Fruit fly (Drosophila melanogaster) whole organism, embryonic: ENCODE results near the gene sick.

Source experiments
- Bteb2 ChIP-seq: fragments of 200-800 bp; sonication (Bioruptor generic); optimal IDR thresholded peaks from 2 replicates; lab custom pipeline; 2016; ENCODE audit warnings: missing biosample characterization, missing genetic modification characterization
- CG11085 ChIP-seq: fragments of 200-800 bp; sonication (Bioruptor generic); IDR thresholded peaks from 2 replicates; pipeline ENCODE4 v1.3.6; 2022; ENCODE audit warnings: missing biosample characterization, missing genetic modification characterization
- CG11560 ChIP-seq: fragments of 200-800 bp; sonication (Bioruptor generic); IDR thresholded peaks from 3 replicates; pipeline ENCODE4 v1.3.6; 2022; ENCODE audit warnings: missing biosample characterization, missing genetic modification characterization
- CG12071 ChIP-seq: fragments of 200-800 bp; sonication (Bioruptor generic); optimal IDR thresholded peaks from 3 replicates; lab custom pipeline; 2018; ENCODE audit warnings: missing biosample characterization, mild to moderate bottlenecking, missing genetic modification characterization
- CG13424 ChIP-seq: fragments of 200-800 bp; sonication (Bioruptor generic); optimal IDR thresholded peaks from 2 replicates; lab custom pipeline; 2019; ENCODE audit warnings: missing biosample characterization, mild to moderate bottlenecking, missing genetic modification characterization, moderate library complexity
- CG13894 ChIP-seq: fragments of 200-800 bp; sonication (Bioruptor generic); optimal IDR thresholded peaks from 3 replicates; lab custom pipeline; 2018; ENCODE audit warnings: missing biosample characterization, mild to moderate bottlenecking, missing genetic modification characterization, moderate library complexity
- CG15011 ChIP-seq: fragments of 200-800 bp; sonication (Bioruptor generic); optimal IDR thresholded peaks from 3 replicates; lab custom pipeline; 2018; ENCODE audit warnings: missing biosample characterization, mild to moderate bottlenecking, missing genetic modification characterization
- CG15696 ChIP-seq: fragments of 200-800 bp; sonication (Bioruptor generic); optimal IDR thresholded peaks from 2 replicates; lab custom pipeline; 2019; ENCODE audit warnings: missing biosample characterization, mild to moderate bottlenecking, missing genetic modification characterization, moderate library complexity
- CG2712 ChIP-seq: fragments of 200-800 bp; optimal IDR thresholded peaks from 3 replicates; lab custom pipeline; 2019; ENCODE audit warnings: missing biosample characterization, mild to moderate bottlenecking, missing genetic modification characterization, moderate library complexity
- CG32767 ChIP-seq: fragments of 200-800 bp; sonication (Bioruptor generic); IDR thresholded peaks from 2 replicates; pipeline ENCODE4 v1.3.6; 2022; ENCODE audit warnings: missing biosample characterization, missing genetic modification characterization
- CG34422 ChIP-seq: fragments of 200-800 bp; sonication (Bioruptor generic); IDR thresholded peaks from 3 replicates; pipeline ENCODE4 v1.3.6; 2022; ENCODE audit warnings: missing biosample characterization, missing genetic modification characterization
- CG4617 ChIP-seq: fragments of 200-800 bp; sonication (Bioruptor generic); optimal IDR thresholded peaks from 3 replicates; lab custom pipeline; 2016; ENCODE audit warnings: missing biosample characterization, missing genetic modification characterization, borderline replicate concordance
- CG4707 ChIP-seq: fragments of 200-800 bp; sonication (Bioruptor generic); optimal IDR thresholded peaks from 2 replicates; lab custom pipeline; 2018; ENCODE audit warnings: missing biosample characterization, mild to moderate bottlenecking, missing genetic modification characterization, moderate library complexity
- CG5953 ChIP-seq: fragments of 200-800 bp; sonication (Bioruptor generic); IDR thresholded peaks from 2 replicates; pipeline ENCODE4 v1.3.6; 2022; ENCODE audit warnings: missing biosample characterization, missing genetic modification characterization
- CG8281 ChIP-seq: fragments of 200-800 bp; sonication (Bioruptor generic); optimal IDR thresholded peaks from 2 replicates; lab custom pipeline; 2018; ENCODE audit warnings: missing biosample characterization, mild to moderate bottlenecking, missing genetic modification characterization, moderate library complexity
- CG8290 ChIP-seq, 3 experiments: fragments of 200-800 bp; sonication (Bioruptor generic); optimal IDR thresholded peaks; 2 replicates each; lab custom pipeline; 2016 to 2019; ENCODE audit warnings: missing biosample characterization in 3 of 3, missing genetic modification characterization in 3 of 3, mild to moderate bottlenecking in 2 of 3, moderate library complexity in 1 of 3
- CG9797 ChIP-seq: fragments of 200-800 bp; sonication (Bioruptor generic); optimal IDR thresholded peaks from 3 replicates; lab custom pipeline; 2018; ENCODE audit warnings: missing biosample characterization, mild to moderate bottlenecking, missing genetic modification characterization
- D19A ChIP-seq: fragments of 200-800 bp; optimal IDR thresholded peaks from 3 replicates; lab custom pipeline; 2019; ENCODE audit warnings: missing biosample characterization, mild to moderate bottlenecking, missing genetic modification characterization, moderate library complexity
- ERR ChIP-seq: fragments of 200-800 bp; sonication (Bioruptor generic); optimal IDR thresholded peaks from 2 replicates; lab custom pipeline; 2016; ENCODE audit warnings: missing biosample characterization, missing genetic modification characterization
- H2.0 ChIP-seq: fragments of 200-800 bp; sonication (Bioruptor generic); IDR thresholded peaks from 2 replicates; pipeline ENCODE4 v1.3.6; 2022; ENCODE audit warnings: missing biosample characterization, missing genetic modification characterization
- Hr78 ChIP-seq, 2 experiments: fragments of 200-800 bp in 1 of 2; fragments of >200 bp in 1 of 2; sonication (Bioruptor generic) in 1 of 2; optimal IDR thresholded peaks; 2 replicates each; lab custom pipeline; 2017 to 2019; ENCODE audit warnings: missing biosample characterization in 2 of 2, missing genetic modification characterization in 2 of 2, mild to moderate bottlenecking in 1 of 2, moderate library complexity in 1 of 2
- MBD-R2 ChIP-seq: fragments of 200-800 bp; sonication (Bioruptor generic); IDR thresholded peaks from 2 replicates; pipeline ENCODE4 v1.3.6; 2022; ENCODE audit warnings: missing biosample characterization, missing genetic modification characterization
- NC2α ChIP-seq: fragments of 200-800 bp; sonication (Bioruptor generic); optimal IDR thresholded peaks from 2 replicates; lab custom pipeline; 2016; ENCODE audit warnings: missing biosample characterization, missing genetic modification characterization
- NFAT ChIP-seq: fragments of 200-800 bp; sonication (Bioruptor generic); IDR thresholded peaks from 2 replicates; pipeline ENCODE4 v1.3.6; 2022; ENCODE audit warnings: missing biosample characterization, missing genetic modification characterization
- NK7.1 ChIP-seq: fragments of 200-800 bp; sonication (Bioruptor generic); optimal IDR thresholded peaks from 3 replicates; lab custom pipeline; 2016; ENCODE audit warnings: missing biosample characterization, missing genetic modification characterization
- Nf-YB ChIP-seq: fragments of 200-800 bp; sonication (Bioruptor generic); optimal IDR thresholded peaks from 3 replicates; lab custom pipeline; 2019; ENCODE audit warnings: missing biosample characterization, mild to moderate bottlenecking, missing genetic modification characterization, moderate library complexity
- NfI ChIP-seq: fragments of 200-800 bp; sonication (Bioruptor generic); optimal IDR thresholded peaks from 3 replicates; lab custom pipeline; 2018; ENCODE audit warnings: missing biosample characterization, mild to moderate bottlenecking, missing genetic modification characterization, moderate library complexity
- Sox100B ChIP-seq: fragments of 200-800 bp; sonication (Bioruptor generic); optimal IDR thresholded peaks from 3 replicates; lab custom pipeline; 2018; ENCODE audit warnings: missing biosample characterization, mild to moderate bottlenecking, missing genetic modification characterization
- Sry-β ChIP-seq: fragments of 200-800 bp; sonication (Bioruptor generic); optimal IDR thresholded peaks from 2 replicates; lab custom pipeline; 2018; ENCODE audit warnings: missing biosample characterization, mild to moderate bottlenecking, missing genetic modification characterization, moderate library complexity
- Sry-δ ChIP-seq: fragments of 200-800 bp; sonication (Bioruptor generic); optimal IDR thresholded peaks from 2 replicates; lab custom pipeline; 2016; ENCODE audit warnings: missing biosample characterization, missing genetic modification characterization
- Xbp1 ChIP-seq: fragments of 200-800 bp; sonication (Bioruptor generic); optimal IDR thresholded peaks from 3 replicates; lab custom pipeline; 2016; ENCODE audit warnings: missing biosample characterization, mild to moderate bottlenecking, missing genetic modification characterization
- br ChIP-seq: fragments of >200 bp; optimal IDR thresholded peaks from 2 replicates; lab custom pipeline; 2017
- dan ChIP-seq: fragments of 200-800 bp; sonication (Bioruptor generic); IDR thresholded peaks from 2 replicates; pipeline ENCODE4 v1.3.6; 2022; ENCODE audit warnings: missing biosample characterization, missing genetic modification characterization
- dimm ChIP-seq: fragments of 200-800 bp; sonication (Bioruptor generic); IDR thresholded peaks from 2 replicates; pipeline ENCODE4 v1.3.6; 2022; ENCODE audit warnings: missing biosample characterization, missing genetic modification characterization
- hkb ChIP-seq, 2 experiments: fragments of 200-800 bp in 1 of 2; fragments of >200 bp in 1 of 2; sonication (Bioruptor generic) in 1 of 2; IDR thresholded peaks in 1 of 2; optimal IDR thresholded peaks in 1 of 2; 2 replicates each; pipeline versions ENCODE4 v1.3.6 to Lab custom; 2017 to 2022; ENCODE audit warnings: missing biosample characterization in 1 of 2, missing genetic modification characterization in 1 of 2
- ind ChIP-seq: fragments of 200-800 bp; sonication (Bioruptor generic); optimal IDR thresholded peaks from 3 replicates; lab custom pipeline; 2016; ENCODE audit warnings: missing biosample characterization, missing genetic modification characterization
- jigr1 ChIP-seq: fragments of 200-800 bp; sonication (Bioruptor generic); IDR thresholded peaks from 3 replicates; pipeline ENCODE4 v1.3.6; 2022; ENCODE audit warnings: missing biosample characterization, missing genetic modification characterization
- onecut ChIP-seq: fragments of 200-800 bp; sonication (Bioruptor generic); IDR thresholded peaks from 2 replicates; pipeline ENCODE4 v1.3.6; 2022; ENCODE audit warnings: missing biosample characterization, missing genetic modification characterization
- otp ChIP-seq: fragments of 200-800 bp; sonication (Bioruptor generic); IDR thresholded peaks from 3 replicates; pipeline ENCODE4, ENCODE4 v1.3.6; 2022; ENCODE audit warnings: missing biosample characterization, missing genetic modification characterization
- psq ChIP-seq: fragments of 200-800 bp; sonication (Bioruptor generic); optimal IDR thresholded peaks from 2 replicates; lab custom pipeline; 2017; ENCODE audit warnings: missing biosample characterization, missing genetic modification characterization
- run ChIP-seq: fragments of 200-800 bp; sonication (Bioruptor generic); optimal IDR thresholded peaks from 3 replicates; lab custom pipeline; 2018; ENCODE audit warnings: missing biosample characterization, mild to moderate bottlenecking, missing genetic modification characterization
- schlank ChIP-seq: fragments of 200-800 bp; sonication (Bioruptor generic); optimal IDR thresholded peaks from 2 replicates; lab custom pipeline; 2018; ENCODE audit warnings: missing biosample characterization, mild to moderate bottlenecking, missing genetic modification characterization
- sens ChIP-seq: fragments of 200-800 bp; sonication (Bioruptor generic); peaks from one replicate; lab custom pipeline; 2016; ENCODE audit warnings: missing biosample characterization, missing genetic modification characterization
- slou ChIP-seq: fragments of 200-800 bp; sonication (Bioruptor generic); optimal IDR thresholded peaks from 3 replicates; lab custom pipeline; 2016; ENCODE audit warnings: missing biosample characterization, missing genetic modification characterization
- stwl ChIP-seq: fragments of 200-800 bp; sonication (Bioruptor generic); optimal IDR thresholded peaks from 3 replicates; lab custom pipeline; 2018; ENCODE audit warnings: missing biosample characterization, mild to moderate bottlenecking, missing genetic modification characterization, moderate library complexity
- tio ChIP-seq: fragments of 200-800 bp; sonication (Bioruptor generic); optimal IDR thresholded peaks from 2 replicates; lab custom pipeline; 2017; ENCODE audit warnings: missing biosample characterization, missing genetic modification characterization, inconsistent platforms
- vnd ChIP-seq: fragments of 200-800 bp; sonication (Bioruptor generic); IDR thresholded peaks from 3 replicates; pipeline ENCODE4 v1.3.6; 2022; ENCODE audit warnings: missing biosample characterization, missing genetic modification characterization; ENCODE audit not compliant: partially characterized antibody
- vvl ChIP-seq: fragments of 200-800 bp; sonication (Bioruptor generic); IDR thresholded peaks from 2 replicates; pipeline ENCODE4 v1.3.6; 2022; ENCODE audit warnings: missing biosample characterization, missing genetic modification characterization
- zfh1 ChIP-seq: fragments of 200-800 bp; sonication (Bioruptor generic); IDR thresholded peaks from 3 replicates; pipeline ENCODE4 v1.3.6; 2022; ENCODE audit warnings: missing biosample characterization, missing genetic modification characterization

The sick gene

dm6 chr2L:19758511-19759128, 37.5 kb upstream of the sick start, which contains the start of the genes CG10628 and Dus3 (continued):
- TF ChIP-seq vvl (GFP tag; lab: Robert Waterston, UW) (peak; percentile 96), CG5953 (GFP tag; lab: Robert Waterston, UW) (peak; percentile 86), hkb (optimal IDR thresholded peaks at IDR 0.05; lab: Kevin White, UChicago) (no peak), hkb (GFP tag; IDR thresholded peaks at IDR 0.05; lab: Robert Waterston, UW) (peak; percentile 94), Sry-δ (GFP tag; lab: Kevin White, UChicago) (peak; percentile 82), vnd (GFP tag; lab: Robert Waterston, UW) (peak; percentile 53; the same call in 1 of the 3 replicates), CG15011 (GFP tag; lab: Kevin White, UChicago) (peak; percentile 80), H2.0 (GFP tag; lab: Robert Waterston, UW) (peak; percentile 90), NC2α (peak; percentile 74), NfI (GFP tag; lab: Kevin White, UChicago) (peak; percentile 92), Sox100B (GFP tag; lab: Kevin White, UChicago) (no peak), CG32767 (GFP tag; lab: Robert Waterston, UW) (peak; percentile 79; the same call in 1 of the 2 replicates), CG11085 (peak; percentile 88), stwl (tag; lab: Kevin White, UChicago) (peak; percentile 47), ERR (GFP tag; lab: Kevin White, UChicago) (peak; percentile 73), CG13894 (peak; percentile 87), ind (GFP tag; lab: Kevin White, UChicago) (peak; percentile 96), D19A (peak; percentile 72), Xbp1 (peak; percentile 95), CG4707 (peak; percentile 50), NK7.1 (GFP tag; lab: Kevin White, UChicago) (peak; percentile 74), run (peak; percentile 64), NFAT (GFP tag; lab: Robert Waterston, UW) (peak; percentile 91), CG15696 (tag; lab: Kevin White, UChicago) (peak; percentile 86), psq (peak; percentile 68), CG34422 (GFP tag; lab: Robert Waterston, UW) (peak; percentile 96), br (no peak), dimm (GFP tag; lab: Robert Waterston, UW) (peak; percentile 75), slou (GFP tag; lab: Kevin White, UChicago) (peak; percentile 49), CG8281 (tag; lab: Kevin White, UChicago) (peak; percentile 79), dan (GFP tag; lab: Robert Waterston, UW) (peak; percentile 67), CG4617 (GFP tag; lab: Kevin White, UChicago) (peak; percentile 82), Bteb2 (GFP tag; lab: Kevin White, UChicago) (peak; percentile 93), Hr78 (GFP tag; optimal IDR thresholded peaks at IDR 0.05; lab: Kevin White, UChicago) (peak in 1 of 2 experiments; percentile 11), tio (GFP tag; lab: Kevin White, UChicago) (no peak), MBD-R2 (GFP tag; lab: Robert Waterston, UW) (peak; percentile 97), CG12071 (GFP tag; lab: Kevin White, UChicago) (peak; percentile 82), jigr1 (GFP tag; lab: Robert Waterston, UW) (peak; percentile 78), onecut (GFP tag; lab: Robert Waterston, UW) (peak; percentile 81), sens (peak; percentile 98), CG2712 (tag; lab: Kevin White, UChicago) (peak; percentile 93), zfh1 (GFP tag; lab: Robert Waterston, UW) (peak; percentile 92), schlank (peak; percentile 75), CG11560 (tag; lab: Robert Waterston, UW) (peak; percentile 72; the same call in 2 of the 3 replicates), CG8290 (GFP tag; optimal IDR thresholded peaks at IDR 0.05; lab: Kevin White, UChicago) (peak; percentile 77), CG8290 (tag; optimal IDR thresholded peaks at IDR 0.05; lab: Kevin White, UChicago) (peak in 1 of 2 experiments; percentile 96), CG13424 (tag; lab: Kevin White, UChicago) (peak; percentile 92), Sry-β (peak; percentile 91), otp (GFP tag; lab: Robert Waterston, UW) (peak; percentile 87), Nf-YB (GFP tag; lab: Kevin White, UChicago) (peak; percentile 69), CG9797 (GFP tag; lab: Kevin White, UChicago) (peak; percentile 21)
